Worm (Caenorhabditis elegans): ENCODE measurements around the gene C35A5.8.

DNA sequence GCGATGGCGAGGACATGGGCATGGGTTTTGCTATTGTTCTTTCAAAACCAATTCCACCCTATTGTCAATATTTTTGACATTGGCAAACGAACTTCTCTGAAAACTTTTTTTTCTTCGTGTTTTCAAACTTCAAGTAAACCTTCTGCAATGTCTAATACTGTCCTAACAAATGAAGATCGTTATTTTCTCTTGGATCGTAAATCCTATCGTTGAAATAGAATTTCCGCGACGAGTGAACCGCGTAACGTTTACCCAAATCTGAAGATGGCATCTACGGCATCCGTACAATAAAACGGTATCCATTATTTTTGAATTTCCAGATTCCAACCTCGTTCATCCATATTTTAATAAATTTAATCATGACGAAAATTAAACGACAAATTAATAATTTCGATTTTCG lies 20.2 kb downstream of the C35A5.8 start, which contains the start of gene C35A5.5:
- TF ChIP-seq flt-1 (GFP tag; IDR thresholded peaks at IDR 0.05) (no peak), T22C8.4 (GFP tag; IDR thresholded peaks at IDR 0.05) (no peak), ztf-29 (GFP tag; IDR thresholded peaks at IDR 0.05) (no peak)

Data from whole organism, midembryonic.